Fruit fly (Drosophila melanogaster): ENCODE results near the gene Hrb87F.

Hrb87F gene

DNA sequence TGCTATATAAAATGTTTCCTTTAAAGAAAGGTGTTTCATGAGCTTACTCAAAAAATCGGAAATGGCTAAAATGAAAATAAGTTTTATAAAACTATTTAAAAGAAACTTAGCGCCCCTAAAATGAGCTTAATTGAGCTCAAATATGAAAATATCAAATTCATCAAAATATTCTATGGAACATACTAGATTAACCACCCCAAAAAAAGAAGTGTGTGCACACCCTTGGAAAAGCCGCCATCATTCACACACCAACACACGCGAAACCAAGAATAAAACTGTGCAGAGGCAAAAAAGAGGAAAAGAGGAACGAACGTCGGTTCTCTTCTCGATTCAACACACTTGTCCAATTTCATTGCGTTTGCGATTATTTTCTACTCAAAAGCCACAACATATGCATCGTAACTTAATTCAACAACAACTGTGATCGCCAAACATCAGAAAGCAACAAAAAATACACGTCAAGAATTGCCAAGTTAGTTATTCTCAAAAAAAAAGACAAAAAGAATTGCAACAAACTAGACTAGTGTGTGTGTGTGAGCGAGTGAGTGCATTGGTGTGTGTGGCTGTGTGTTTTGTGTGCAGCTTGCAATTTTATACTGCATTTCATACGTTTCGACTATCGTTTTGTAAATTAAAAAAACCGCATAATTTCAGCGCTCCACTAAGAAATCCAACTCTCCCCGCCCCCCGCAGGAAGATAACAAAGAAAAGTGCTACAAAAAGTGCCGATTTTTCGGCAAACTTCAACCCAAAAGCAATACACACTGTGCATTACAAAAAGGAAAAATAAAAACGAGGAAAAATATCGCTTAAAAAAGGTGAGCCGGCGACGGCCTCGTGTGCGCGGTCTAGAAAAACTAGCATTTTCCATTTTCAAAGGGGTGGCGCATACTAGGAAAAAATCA is 13.3 kb downstream of the Hrb87F start, which contains the start of gene rin:
rin (plus strand) TSS at position 276 of the 905 bp plus-strand sequence.
- TF ChIP-seq Myc (optimal IDR thresholded peaks at IDR 0.05) (no peak), ttk (optimal IDR thresholded peaks at IDR 0.05) (no peak), psq (optimal IDR thresholded peaks at IDR 0.05) (no peak), Sin3A (optimal IDR thresholded peaks at IDR 0.05) (no peak), insv (optimal IDR thresholded peaks at IDR 0.05) (no peak), h (optimal IDR thresholded peaks at IDR 0.05) (no peak)

DNA sequence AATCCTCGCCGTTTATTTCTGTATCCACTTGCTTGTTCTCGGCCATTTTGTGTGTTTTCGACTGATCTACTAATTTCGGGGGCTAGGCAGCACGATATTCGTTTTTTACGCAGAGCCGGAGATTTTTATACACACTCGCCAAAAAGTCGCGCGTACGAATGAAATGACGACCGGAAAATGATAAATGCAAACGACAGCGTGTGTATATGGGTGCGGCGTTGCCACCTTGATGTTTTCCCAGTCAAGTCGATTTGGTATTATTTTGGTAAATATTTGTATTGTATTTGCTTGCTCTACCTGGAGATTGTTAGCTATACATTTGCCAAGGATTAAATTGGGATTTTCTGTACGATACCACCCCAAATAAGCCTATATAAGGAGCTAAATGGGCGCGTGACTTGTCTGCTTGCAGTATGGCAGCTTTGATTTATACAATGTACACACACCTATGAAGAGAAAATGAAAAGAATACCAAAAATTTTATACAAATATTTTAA is 14.4 kb downstream of the Hrb87F start, which contains the start of gene sqd:
sqd (minus strand) TSS at position 431 of the 497 bp plus-strand sequence.
- TF ChIP-seq Sin3A (optimal IDR thresholded peaks at IDR 0.05) (no peak), insv (optimal IDR thresholded peaks at IDR 0.05) (no peak), psq (optimal IDR thresholded peaks at IDR 0.05) (no peak), Myc (optimal IDR thresholded peaks at IDR 0.05) (no peak), h (optimal IDR thresholded peaks at IDR 0.05) (no peak), ttk (optimal IDR thresholded peaks at IDR 0.05) (no peak)

DNA sequence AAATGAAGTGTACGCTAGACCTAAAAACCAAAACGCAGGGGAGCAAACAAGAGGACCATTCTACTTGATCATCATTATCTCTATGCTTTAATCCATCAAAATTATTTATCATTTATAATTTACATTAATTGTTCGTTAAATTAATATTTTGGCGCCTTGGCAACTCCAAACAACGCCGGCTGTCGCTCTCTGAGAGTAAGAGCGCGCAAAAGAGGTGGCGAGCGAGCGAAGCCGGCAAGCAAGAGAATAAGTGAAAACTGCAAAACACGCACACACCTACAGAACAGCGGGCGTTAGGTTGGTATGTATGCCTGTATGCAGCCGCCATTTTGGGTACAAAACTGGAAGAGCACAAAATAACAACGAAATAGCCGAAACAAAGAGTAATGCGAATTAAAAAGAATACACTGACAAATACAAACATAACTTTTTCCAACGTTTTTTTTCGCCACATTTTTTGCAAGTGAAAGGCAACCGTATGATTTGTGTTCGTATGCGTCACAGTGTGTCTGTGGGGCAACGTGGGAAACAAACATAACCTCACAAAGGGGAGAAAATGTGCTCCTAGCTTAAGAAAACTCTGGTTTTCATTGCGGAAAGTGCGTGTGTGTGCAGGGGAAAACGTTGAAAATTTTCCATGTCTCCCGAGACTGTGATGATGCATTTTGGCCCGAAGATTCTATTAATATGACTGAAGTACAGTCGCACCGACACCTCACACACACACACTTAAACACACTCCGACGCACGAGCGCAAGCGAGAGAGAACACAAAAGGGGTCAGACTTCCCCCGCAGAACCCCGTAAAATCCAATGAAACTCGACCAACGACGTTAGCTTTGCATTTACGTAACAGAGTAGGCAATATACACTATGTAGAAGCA is 15.3 kb downstream of the Hrb87F start:
- TF ChIP-seq h (optimal IDR thresholded peaks at IDR 0.05) (no peak), Myc (optimal IDR thresholded peaks at IDR 0.05) (no peak), ttk (optimal IDR thresholded peaks at IDR 0.05) (no peak), Sin3A (optimal IDR thresholded peaks at IDR 0.05) (no peak)

DNA sequence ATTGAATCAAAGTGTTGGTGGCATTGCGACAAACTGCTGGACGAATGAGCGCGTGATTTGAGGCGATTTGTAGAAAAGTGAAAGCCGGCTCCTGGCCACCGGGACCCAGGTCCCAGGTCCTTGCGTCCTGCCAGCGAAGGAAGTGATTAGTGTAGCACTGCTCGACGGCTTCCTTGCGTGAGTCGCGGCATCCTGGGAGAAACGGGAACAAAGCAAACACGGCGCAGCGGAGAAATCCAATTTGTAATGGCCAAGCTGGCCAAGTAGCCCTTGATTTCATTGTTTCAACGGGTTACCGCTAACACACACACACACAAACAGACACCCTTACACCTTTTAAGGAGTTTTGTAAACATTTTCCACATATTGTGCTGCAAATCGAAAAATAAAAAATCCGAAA is 28.7 kb downstream of the Hrb87F start, which contains the start of gene CG10841:
CG10841 (plus strand) TSS at position 301 of the 400 bp plus-strand sequence.
- TF ChIP-seq h (optimal IDR thresholded peaks at IDR 0.05) (no peak), Sin3A (optimal IDR thresholded peaks at IDR 0.05) (no peak), psq (optimal IDR thresholded peaks at IDR 0.05) (no peak), ttk (optimal IDR thresholded peaks at IDR 0.05) (no peak), Myc (optimal IDR thresholded peaks at IDR 0.05) (no peak), insv (optimal IDR thresholded peaks at IDR 0.05) (no peak)

DNA sequence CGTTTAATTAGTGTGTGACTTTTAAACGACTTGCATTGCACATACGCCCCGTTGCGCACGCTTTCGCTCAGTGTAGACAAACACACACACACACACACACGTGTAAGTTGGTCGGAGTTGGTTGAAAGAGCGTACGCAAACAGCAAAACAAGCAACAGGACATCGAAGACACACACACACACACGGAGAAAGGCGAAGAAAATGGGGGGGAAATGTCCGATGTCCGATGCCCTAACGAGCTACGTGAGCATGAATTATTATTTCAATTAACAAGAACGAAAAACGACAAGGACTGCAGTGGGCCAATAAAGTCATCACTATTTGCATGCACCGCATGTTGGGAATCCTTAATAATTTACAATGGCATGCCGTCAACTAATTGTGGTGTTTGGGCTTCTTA is 43.1 kb downstream of the Hrb87F start:
- no peak for TF ChIP-seq psq (optimal IDR thresholded peaks at IDR 0.05)
- TF ChIP-seq h (optimal IDR thresholded peaks at IDR 0.05), result no peak
- TF ChIP-seq Myc (optimal IDR thresholded peaks at IDR 0.05), result no peak
- no peak for TF ChIP-seq Sin3A (optimal IDR thresholded peaks at IDR 0.05)
- no peak for TF ChIP-seq ttk (optimal IDR thresholded peaks at IDR 0.05)

DNA sequence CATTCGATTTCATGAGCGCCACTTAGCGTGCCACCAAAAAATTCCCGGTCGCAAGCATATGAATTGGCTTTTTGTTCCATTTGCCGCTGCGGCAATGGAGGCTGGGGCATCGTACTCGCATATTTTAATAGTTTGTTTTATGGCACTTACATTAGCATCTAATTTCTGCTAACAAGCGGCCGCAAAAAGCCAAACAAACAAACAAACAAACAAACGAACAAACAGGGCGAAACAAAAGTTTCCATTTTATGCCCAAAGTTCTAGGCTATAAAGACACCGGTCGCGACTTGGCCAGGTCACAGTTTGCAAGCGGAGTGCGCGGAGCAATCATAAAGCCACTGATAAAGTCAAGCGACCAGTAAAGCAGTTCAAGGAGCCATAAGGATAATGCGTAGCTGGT is 44.7 kb downstream of the Hrb87F start, which contains the start of gene CG9269:
CG9269 (plus strand) TSS at position 301 of the 400 bp plus-strand sequence.
- TF ChIP-seq ttk (optimal IDR thresholded peaks at IDR 0.05), result no peak
- no peak for TF ChIP-seq Sin3A (optimal IDR thresholded peaks at IDR 0.05)
- no peak for TF ChIP-seq psq (optimal IDR thresholded peaks at IDR 0.05)
- no peak for TF ChIP-seq h (optimal IDR thresholded peaks at IDR 0.05)
- no peak for TF ChIP-seq insv (optimal IDR thresholded peaks at IDR 0.05)
- no peak for TF ChIP-seq Myc (optimal IDR thresholded peaks at IDR 0.05)

DNA sequence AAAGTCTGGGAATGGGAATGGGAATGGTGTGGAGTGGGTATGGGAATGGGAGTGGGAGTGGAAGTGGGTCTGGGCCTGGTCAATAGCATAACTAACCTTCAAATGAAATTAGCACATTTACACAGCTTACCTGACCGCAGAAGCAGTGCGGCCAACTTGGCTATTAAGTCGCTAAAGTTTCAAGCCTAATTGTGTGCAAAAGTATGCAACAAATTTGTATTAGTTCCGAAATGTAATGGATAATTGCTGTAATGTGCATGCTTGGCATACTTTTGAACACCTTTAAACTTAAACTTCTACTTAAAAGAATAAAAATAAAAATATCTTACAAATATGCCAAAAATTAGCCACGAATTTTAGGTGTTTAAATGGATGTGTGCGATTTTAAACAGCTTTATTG is 45.3 kb downstream of the Hrb87F start:
- no peak for TF ChIP-seq Sin3A (optimal IDR thresholded peaks at IDR 0.05)
- TF ChIP-seq Myc (optimal IDR thresholded peaks at IDR 0.05), result no peak
- TF ChIP-seq ttk (optimal IDR thresholded peaks at IDR 0.05), result no peak
- no peak for TF ChIP-seq psq (optimal IDR thresholded peaks at IDR 0.05)
- no peak for TF ChIP-seq insv (optimal IDR thresholded peaks at IDR 0.05)
- TF ChIP-seq h (optimal IDR thresholded peaks at IDR 0.05), result no peak

DNA sequence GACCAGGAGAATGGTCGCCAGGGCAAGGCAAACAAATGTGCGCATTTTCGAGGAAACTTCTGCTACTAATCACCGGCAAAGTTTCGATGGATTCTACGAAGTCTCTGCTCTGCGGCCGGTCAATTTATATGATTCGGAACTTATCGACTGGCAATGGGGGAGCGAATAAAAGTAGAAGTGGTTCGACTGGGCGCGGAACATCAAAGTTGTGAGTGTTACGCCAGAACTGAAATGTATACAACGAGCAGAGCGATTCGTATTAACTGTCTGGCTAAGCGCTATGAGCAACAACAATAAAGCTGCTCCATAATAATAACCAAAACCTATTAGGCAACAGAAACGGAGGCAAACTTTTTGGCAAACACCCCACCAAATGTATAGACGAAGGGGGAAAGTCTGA is 48.0 kb downstream of the Hrb87F start, which contains the start of gene CG9757:
CG9757 (minus strand) TSS at position 101 of the 400 bp plus-strand sequence.
- TF ChIP-seq h (optimal IDR thresholded peaks at IDR 0.05) (no peak), Myc (optimal IDR thresholded peaks at IDR 0.05) (no peak), ttk (optimal IDR thresholded peaks at IDR 0.05) (no peak), Sin3A (optimal IDR thresholded peaks at IDR 0.05) (no peak), psq (optimal IDR thresholded peaks at IDR 0.05) (no peak), insv (optimal IDR thresholded peaks at IDR 0.05) (no peak)

DNA sequence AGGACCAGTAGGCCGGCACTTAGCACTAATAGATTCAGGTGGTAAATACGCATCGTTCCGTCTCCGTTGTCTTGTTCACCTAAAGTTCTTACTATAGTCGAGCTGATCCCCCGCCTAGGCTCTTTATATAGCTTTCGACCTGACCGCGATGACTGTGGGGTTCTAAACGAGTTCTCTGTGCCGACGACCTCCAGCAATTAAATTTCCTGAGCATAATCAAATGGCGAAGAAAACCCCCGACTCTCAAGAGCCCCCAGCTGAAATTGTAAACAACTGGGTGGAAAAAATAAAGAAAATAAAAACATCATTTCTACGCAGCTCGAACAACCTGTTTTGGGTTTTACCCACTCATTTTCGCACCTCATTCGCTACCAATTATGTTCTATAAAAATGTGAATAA is 51.2 kb downstream of the Hrb87F start, which contains the start of gene CG9759:
CG9759 (minus strand) TSS at position 101 of the 400 bp plus-strand sequence.
- TF ChIP-seq ttk (optimal IDR thresholded peaks at IDR 0.05), result no peak
